Fruit fly (Drosophila melanogaster) whole organism, embryonic: Measurements from ENCODE around the gene dsx-c73A.
A peak's percentile ranks its signal among the peaks of the same experiment; 100 is the strongest.

Source experiments
- Adf1 ChIP-seq: fragments of 200-800 bp; sonication (Bioruptor generic); IDR thresholded peaks from 2 replicates; pipeline ENCODE4 v1.3.6; 2022; ENCODE audit warnings: missing biosample characterization, missing genetic modification characterization
- BtbVII ChIP-seq: fragments of 200-800 bp; sonication (Bioruptor generic); optimal IDR thresholded peaks from 3 replicates; lab custom pipeline; 2017; ENCODE audit warnings: missing biosample characterization, mild to moderate bottlenecking, missing genetic modification characterization
- Bteb2 ChIP-seq: fragments of 200-800 bp; sonication (Bioruptor generic); optimal IDR thresholded peaks from 2 replicates; lab custom pipeline; 2016; ENCODE audit warnings: missing biosample characterization, missing genetic modification characterization
- CG11723 ChIP-seq: fragments of 200-800 bp; sonication (Bioruptor generic); optimal IDR thresholded peaks from 2 replicates; lab custom pipeline; 2017; ENCODE audit warnings: missing biosample characterization, mild to moderate bottlenecking, missing genetic modification characterization
- CG12236 ChIP-seq: fragments of 200-800 bp; sonication (Bioruptor generic); optimal IDR thresholded peaks from 2 replicates; lab custom pipeline; 2016; ENCODE audit warnings: missing biosample characterization, missing genetic modification characterization
- CG12769 ChIP-seq: fragments of 200-800 bp; sonication (Bioruptor generic); optimal IDR thresholded peaks from 2 replicates; lab custom pipeline; 2019; ENCODE audit warnings: missing biosample characterization, mild to moderate bottlenecking, missing genetic modification characterization, moderate library complexity
- CG13123 ChIP-seq: fragments of 200-800 bp; sonication (Bioruptor generic); optimal IDR thresholded peaks from 2 replicates; lab custom pipeline; 2016; ENCODE audit warnings: missing biosample characterization, missing genetic modification characterization
- CG13287 ChIP-seq: fragments of 200-800 bp; sonication (Bioruptor generic); IDR thresholded peaks from 2 replicates; pipeline ENCODE4 v1.3.6; 2022; ENCODE audit warnings: missing biosample characterization, missing genetic modification characterization; ENCODE audit not compliant: partially characterized antibody
- CG13296 ChIP-seq: fragments of 200-800 bp; sonication (Bioruptor generic); optimal IDR thresholded peaks from 3 replicates; lab custom pipeline; 2018; ENCODE audit warnings: missing biosample characterization, mild to moderate bottlenecking, missing genetic modification characterization
- CG14441 ChIP-seq: fragments of 200-800 bp; sonication (Bioruptor generic); IDR thresholded peaks from 2 replicates; pipeline ENCODE4 v1.3.6; 2022; ENCODE audit warnings: missing biosample characterization, missing genetic modification characterization
- CG15073 ChIP-seq: fragments of 200-800 bp; sonication (Bioruptor generic); optimal IDR thresholded peaks from 2 replicates; lab custom pipeline; 2016; ENCODE audit warnings: missing biosample characterization, missing genetic modification characterization
- CG17359 ChIP-seq: fragments of 200-800 bp; sonication (Bioruptor generic); optimal IDR thresholded peaks from 3 replicates; lab custom pipeline; 2018; ENCODE audit warnings: missing biosample characterization, mild to moderate bottlenecking, missing genetic modification characterization, moderate library complexity
- CG17829 ChIP-seq: fragments of 200-800 bp; optimal IDR thresholded peaks from 2 replicates; lab custom pipeline; 2019; ENCODE audit warnings: missing biosample characterization, mild to moderate bottlenecking, missing genetic modification characterization, moderate library complexity
- CG2712 ChIP-seq: fragments of 200-800 bp; optimal IDR thresholded peaks from 3 replicates; lab custom pipeline; 2019; ENCODE audit warnings: missing biosample characterization, mild to moderate bottlenecking, missing genetic modification characterization, moderate library complexity
- CG31224 ChIP-seq: fragments of 200-800 bp; sonication (Bioruptor generic); IDR thresholded peaks from 2 replicates; pipeline ENCODE4 v1.3.6; 2022; ENCODE audit warnings: missing biosample characterization, missing genetic modification characterization
- CG3407 ChIP-seq: fragments of 200-800 bp; sonication (Bioruptor generic); optimal IDR thresholded peaks from 2 replicates; lab custom pipeline; 2018; ENCODE audit warnings: missing biosample characterization, mild to moderate bottlenecking, missing genetic modification characterization
- CG4404 ChIP-seq: fragments of 200-800 bp; sonication (Bioruptor generic); IDR thresholded peaks from 2 replicates; pipeline ENCODE4 v1.3.6; 2022; ENCODE audit warnings: missing biosample characterization, missing genetic modification characterization
- CG4820 ChIP-seq: fragments of 200-800 bp; sonication (Bioruptor generic); optimal IDR thresholded peaks from 3 replicates; lab custom pipeline; 2016; ENCODE audit warnings: missing biosample characterization, missing genetic modification characterization
- CG9817 ChIP-seq: fragments of 200-800 bp; sonication (Bioruptor generic); optimal IDR thresholded peaks from 2 replicates; lab custom pipeline; 2018; ENCODE audit warnings: missing biosample characterization, mild to moderate bottlenecking, missing genetic modification characterization, moderate library complexity
- Camta ChIP-seq: fragments of 200-800 bp; sonication (Bioruptor generic); optimal IDR thresholded peaks from 2 replicates; lab custom pipeline; 2016; ENCODE audit warnings: missing biosample characterization, missing genetic modification characterization
- CkIIα-i1 ChIP-seq: fragments of 200-800 bp; sonication (Bioruptor generic); IDR thresholded peaks from 2 replicates; pipeline ENCODE4 v1.3.6; 2022; ENCODE audit warnings: missing biosample characterization, missing genetic modification characterization
- Dbx ChIP-seq: fragments of 200-800 bp; sonication (Bioruptor generic); IDR thresholded peaks from 3 replicates; pipeline ENCODE4 v1.3.6; 2022; ENCODE audit warnings: missing biosample characterization, missing genetic modification characterization
- E2f2 ChIP-seq: fragments of 200-800 bp; sonication (Bioruptor generic); IDR thresholded peaks from 2 replicates; pipeline ENCODE4 v1.3.6; 2022; ENCODE audit warnings: missing biosample characterization, missing genetic modification characterization
- Lhr ChIP-seq: fragments of 200-800 bp; sonication (Bioruptor generic); optimal IDR thresholded peaks from 3 replicates; lab custom pipeline; 2017; ENCODE audit warnings: mild to moderate bottlenecking, missing biosample characterization, missing genetic modification reagents, missing genetic modification characterization
- Mrtf ChIP-seq: fragments of 200-800 bp; sonication (Bioruptor generic); IDR thresholded peaks from 3 replicates; pipeline ENCODE4 v1.3.6; 2022; ENCODE audit warnings: missing biosample characterization, missing genetic modification characterization
- Myb ChIP-seq: fragments of 200-800 bp; sonication (Bioruptor generic); optimal IDR thresholded peaks from 2 replicates; lab custom pipeline; 2016; ENCODE audit warnings: missing biosample characterization, missing genetic modification characterization
- NFAT ChIP-seq: fragments of 200-800 bp; sonication (Bioruptor generic); IDR thresholded peaks from 2 replicates; pipeline ENCODE4 v1.3.6; 2022; ENCODE audit warnings: missing biosample characterization, missing genetic modification characterization
- Oli ChIP-seq: fragments of 200-800 bp; sonication (Bioruptor generic); optimal IDR thresholded peaks from 2 replicates; lab custom pipeline; 2018; ENCODE audit warnings: missing biosample characterization, mild to moderate bottlenecking, missing genetic modification characterization, moderate library complexity
- Optix ChIP-seq: fragments of 200-800 bp; sonication (Bioruptor generic); IDR thresholded peaks from 3 replicates; pipeline ENCODE4 v1.3.6; 2022; ENCODE audit warnings: missing biosample characterization, missing genetic modification characterization
- Ravus ChIP-seq: fragments of 200-800 bp; sonication (Bioruptor generic); IDR thresholded peaks from 2 replicates; pipeline ENCODE4 v1.3.6; 2022; ENCODE audit warnings: missing biosample characterization, missing genetic modification characterization
- Spps ChIP-seq: fragments of 200-800 bp; sonication (Bioruptor generic); optimal IDR thresholded peaks from 2 replicates; lab custom pipeline; 2018; ENCODE audit warnings: missing biosample characterization, mild to moderate bottlenecking, missing genetic modification characterization
- Usf ChIP-seq: fragments of 200-800 bp; sonication (Bioruptor generic); optimal IDR thresholded peaks from 2 replicates; lab custom pipeline; 2017; ENCODE audit warnings: missing genotype, missing biosample characterization, missing genetic modification characterization
- ac ChIP-seq: fragments of 200-800 bp; sonication (Bioruptor generic); optimal IDR thresholded peaks from 3 replicates; lab custom pipeline; 2017; ENCODE audit warnings: missing biosample characterization, mild to moderate bottlenecking, missing genetic modification characterization
- ase ChIP-seq: fragments of 200-800 bp; sonication (Bioruptor generic); IDR thresholded peaks from 3 replicates; pipeline ENCODE4 v1.3.6; 2022; ENCODE audit warnings: missing biosample characterization, missing genetic modification characterization
- az2 ChIP-seq: fragments of 200-800 bp; sonication (Bioruptor generic); optimal IDR thresholded peaks from 3 replicates; lab custom pipeline; 2016; ENCODE audit warnings: missing biosample characterization, missing genetic modification characterization
- caup ChIP-seq: fragments of 200-800 bp; sonication (Bioruptor generic); optimal IDR thresholded peaks from 3 replicates; lab custom pipeline; 2017; ENCODE audit warnings: missing biosample characterization, mild to moderate bottlenecking, missing genetic modification characterization, moderate library complexity; ENCODE audit not compliant: severe bottlenecking
- chm ChIP-seq: fragments of 200-800 bp; sonication (Bioruptor generic); IDR thresholded peaks from 2 replicates; pipeline ENCODE4 v1.3.6; 2022; ENCODE audit warnings: missing biosample characterization, missing genetic modification characterization
- ci ChIP-seq: fragments of 200-800 bp; sonication (Bioruptor generic); IDR thresholded peaks from 3 replicates; pipeline ENCODE4 v1.3.6; 2022; ENCODE audit warnings: missing biosample characterization, missing genetic modification characterization
- corto ChIP-seq: fragments of 200-800 bp; sonication (Bioruptor generic); optimal IDR thresholded peaks from 2 replicates; lab custom pipeline; 2016; ENCODE audit warnings: missing biosample characterization, mild to moderate bottlenecking, missing genetic modification characterization, moderate library complexity
- eyg ChIP-seq: fragments of 200-800 bp; sonication (Bioruptor generic); optimal IDR thresholded peaks from 3 replicates; lab custom pipeline; 2016; ENCODE audit warnings: missing biosample characterization, missing genetic modification characterization
- fd102C ChIP-seq: fragments of 200-800 bp; sonication (Bioruptor generic); optimal IDR thresholded peaks from 2 replicates; lab custom pipeline; 2018; ENCODE audit warnings: missing biosample characterization, mild to moderate bottlenecking, missing genetic modification characterization, moderate library complexity
- gem ChIP-seq: fragments of 200-800 bp; sonication (Bioruptor generic); optimal IDR thresholded peaks from 2 replicates; lab custom pipeline; 2019; ENCODE audit warnings: missing biosample characterization, mild to moderate bottlenecking, missing genetic modification characterization, moderate library complexity
- gsb ChIP-seq: fragments of 200-800 bp; sonication (Bioruptor generic); IDR thresholded peaks from 2 replicates; pipeline ENCODE4 v1.3.6; 2022; ENCODE audit warnings: missing biosample characterization, missing genetic modification characterization
- hb ChIP-seq: fragments of 200-800 bp; sonication (Bioruptor generic); IDR thresholded peaks from 3 replicates; pipeline ENCODE4 v1.3.6; 2022; ENCODE audit warnings: missing biosample characterization, missing genetic modification characterization; ENCODE audit not compliant: partially characterized antibody
- lbe ChIP-seq: fragments of 200-800 bp; sonication (Bioruptor generic); optimal IDR thresholded peaks from 2 replicates; lab custom pipeline; 2016; ENCODE audit warnings: missing biosample characterization, mild to moderate bottlenecking, missing genetic modification characterization
- lov ChIP-seq, 2 experiments: fragments of 200-800 bp in 1 of 2; fragments of >200 bp in 1 of 2; sonication (Bioruptor generic) in 1 of 2; IDR thresholded peaks in 1 of 2; optimal IDR thresholded peaks in 1 of 2; 2 replicates in 1 of 2; 3 replicates in 1 of 2; pipeline versions ENCODE4 v1.3.6 to Lab custom; 2017 to 2022; ENCODE audit warnings: missing biosample characterization in 1 of 2, missing genetic modification characterization in 1 of 2
- pum ChIP-seq: fragments of 200-800 bp; sonication (Bioruptor generic); optimal IDR thresholded peaks from 2 replicates; lab custom pipeline; 2016; ENCODE audit warnings: missing biosample characterization, missing genetic modification characterization
- slbo ChIP-seq: fragments of 200-800 bp; sonication (Bioruptor generic); IDR thresholded peaks from 2 replicates; pipeline ENCODE4 v1.3.6; 2022; ENCODE audit warnings: missing biosample characterization, missing genetic modification characterization
- ssp ChIP-seq: fragments of 200-800 bp; sonication (Bioruptor generic); IDR thresholded peaks from 2 replicates; pipeline ENCODE4 v1.3.6; 2022; ENCODE audit warnings: missing biosample characterization, missing genetic modification characterization
- tgo ChIP-seq: fragments of 200-800 bp; sonication (Bioruptor generic); IDR thresholded peaks from 3 replicates; pipeline ENCODE4 v1.3.6; 2022; ENCODE audit warnings: missing biosample characterization, missing genetic modification characterization
- zfh1 ChIP-seq: fragments of 200-800 bp; sonication (Bioruptor generic); IDR thresholded peaks from 3 replicates; pipeline ENCODE4 v1.3.6; 2022; ENCODE audit warnings: missing biosample characterization, missing genetic modification characterization

The dsx-c73A gene

dm6 chr3L:16412394-16412950, 39.3 kb downstream of the dsx-c73A start, which contains the start of gene Serinc (continued):
- TF ChIP-seq CG4404, result peak; percentile 11; the same call in 1 of the 2 replicates
- peak; percentile 21 for TF ChIP-seq CG9817 (tag; lab: Kevin White, UChicago)
- TF ChIP-seq CG14441, result peak; percentile 52; the same call in 1 of the 2 replicates
- TF ChIP-seq E2f2 (GFP tag; lab: Robert Waterston, UW), result peak; percentile 72
- TF ChIP-seq Bteb2 (GFP tag; lab: Kevin White, UChicago), result peak; percentile 40
- TF ChIP-seq CG12769 (tag; lab: Kevin White, UChicago), result no peak
- TF ChIP-seq CG2712 (tag; lab: Kevin White, UChicago), result peak; percentile 64
- TF ChIP-seq gsb (GFP tag; lab: Robert Waterston, UW), result no peak
- peak; percentile 53 for TF ChIP-seq az2
- no peak for TF ChIP-seq Mrtf (GFP tag; lab: Robert Waterston, UW)
- peak; percentile 59 for TF ChIP-seq CG17829
- peak; percentile 9 for TF ChIP-seq Oli (tag; lab: Kevin White, UChicago)
- 0 out of 2 replicates have a peak, but pooled peaks have one; percentile 16 for TF ChIP-seq CG31224 (GFP tag; lab: Robert Waterston, UW)
- no peak for TF ChIP-seq corto (GFP tag; lab: Kevin White, UChicago)
- no peak for TF ChIP-seq CG15073
- TF ChIP-seq ssp (GFP tag; lab: Robert Waterston, UW), result peak; percentile 39
- peak; percentile 25 for TF ChIP-seq CG12236 (GFP tag; lab: Kevin White, UChicago)
- peak; percentile 54 for TF ChIP-seq Camta
- peak; percentile 98 for TF ChIP-seq CG13287 (GFP tag; lab: Robert Waterston, UW)
- TF ChIP-seq CG4820 (GFP tag; lab: Kevin White, UChicago), result peak; percentile 63
- no peak for TF ChIP-seq eyg
- peak; percentile 56 for TF ChIP-seq lbe (GFP tag; lab: Kevin White, UChicago)
- TF ChIP-seq NFAT, result no peak
- peak; percentile 74 for TF ChIP-seq ci (GFP tag; lab: Robert Waterston, UW)
- peak; percentile 35 for TF ChIP-seq CG13296 (GFP tag; lab: Kevin White, UChicago)
- peak; percentile 59 for TF ChIP-seq caup (GFP tag; lab: Kevin White, UChicago)
- no peak for TF ChIP-seq lov (optimal IDR thresholded peaks at IDR 0.05; lab: Kevin White, UChicago)
- no peak for TF ChIP-seq lov (GFP tag; IDR thresholded peaks at IDR 0.05; lab: Robert Waterston, UW)
- TF ChIP-seq CG17359 (tag; lab: Kevin White, UChicago), result peak; percentile 55
- TF ChIP-seq CG11723 (GFP tag; lab: Kevin White, UChicago), result no peak
- TF ChIP-seq Lhr (GFP tag; lab: Kevin White, UChicago), result peak; percentile 86
- TF ChIP-seq Dbx (GFP tag; lab: Robert Waterston, UW), result peak; percentile 76
- TF ChIP-seq Ravus (GFP tag; lab: Robert Waterston, UW), result no peak
- TF ChIP-seq zfh1 (GFP tag; lab: Robert Waterston, UW), result 0 out of 3 replicates have a peak, but pooled peaks have one; percentile 52
- TF ChIP-seq CG3407 (GFP tag; lab: Kevin White, UChicago), result peak; percentile 56
- no peak for TF ChIP-seq Spps (tag; lab: Kevin White, UChicago)
- TF ChIP-seq fd102C (GFP tag; lab: Kevin White, UChicago), result no peak
- TF ChIP-seq, all 482 proteins: peak for 270

dm6 chr3L:16411566-16411965, 40.2 kb downstream of the dsx-c73A start, which contains the start of gene fax:
Gene fax (minus strand): TSS chr3L:16411828.
- TF ChIP-seq Usf (GFP tag; lab: Kevin White, UChicago) (no peak), ase (GFP tag; lab: Robert Waterston, UW) (no peak), CG13123 (GFP tag; lab: Kevin White, UChicago) (no peak), slbo (GFP tag; lab: Robert Waterston, UW) (no peak), pum (GFP tag; lab: Kevin White, UChicago) (no peak), CkIIα-i1 (GFP tag; lab: Robert Waterston, UW) (no peak), hb (GFP tag; lab: Robert Waterston, UW) (no peak), chm (GFP tag; lab: Robert Waterston, UW) (peak; percentile 78), Adf1 (GFP tag; lab: Robert Waterston, UW) (no peak), gem (no peak), Optix (GFP tag; lab: Robert Waterston, UW) (no peak), CG17829 (peak; percentile 81), Myb (GFP tag; lab: Kevin White, UChicago) (peak; percentile 54), tgo (no peak), BtbVII (no peak), ac (peak; percentile 51)
